Worm (Caenorhabditis elegans): ENCODE results near the gene F22B5.4.

The F22B5.4 gene

ce11 chrII:8441519-8441918 lies 8.0 kb upstream of the F22B5.4 start:
- no peak for TF ChIP-seq hmbx-1 (tag; optimal IDR thresholded peaks at IDR 0.05)
- no peak for TF ChIP-seq tbx-37 (GFP tag; conservative IDR thresholded peaks at IDR 0.05)
- TF ChIP-seq B0310.2 (tag; optimal IDR thresholded peaks at IDR 0.05): no peak
- no peak for TF ChIP-seq pes-1 (GFP tag; IDR thresholded peaks at IDR 0.05)
- TF ChIP-seq ama-1 (optimal IDR thresholded peaks at IDR 0.05): no peak
- TF ChIP-seq ceh-13 (GFP tag; optimal IDR thresholded peaks at IDR 0.05): no peak
- no peak for TF ChIP-seq sea-1 (GFP tag; conservative IDR thresholded peaks at IDR 0.05)
- no peak for TF ChIP-seq hmg-4 (GFP tag; optimal IDR thresholded peaks at IDR 0.05)
- TF ChIP-seq hnd-1 (tag; optimal IDR thresholded peaks at IDR 0.05): no peak
- TF ChIP-seq flt-1 (GFP tag; IDR thresholded peaks at IDR 0.05): no peak
- TF ChIP-seq aly-1 (tag; optimal IDR thresholded peaks at IDR 0.05): no peak
- TF ChIP-seq tbx-11 (GFP tag; IDR thresholded peaks at IDR 0.05): no peak
- TF ChIP-seq ceh-36 (tag; optimal IDR thresholded peaks at IDR 0.05): no peak
- TF ChIP-seq F13C5.2 (tag; optimal IDR thresholded peaks at IDR 0.05): no peak
- no peak for TF ChIP-seq ets-7 (tag; optimal IDR thresholded peaks at IDR 0.05)

ce11 chrII:8442176-8442575 lies 7.3 kb upstream of the F22B5.4 start:
- TF ChIP-seq hmbx-1 (tag; optimal IDR thresholded peaks at IDR 0.05) (no peak), ceh-36 (tag; optimal IDR thresholded peaks at IDR 0.05) (no peak), tbx-37 (GFP tag; conservative IDR thresholded peaks at IDR 0.05) (no peak), tra-4 (tag; optimal IDR thresholded peaks at IDR 0.05) (no peak), hmg-4 (GFP tag; optimal IDR thresholded peaks at IDR 0.05) (peak; percentile 39), hnd-1 (tag; optimal IDR thresholded peaks at IDR 0.05) (no peak), ets-7 (tag; optimal IDR thresholded peaks at IDR 0.05) (no peak), B0310.2 (tag; optimal IDR thresholded peaks at IDR 0.05) (no peak), aly-1 (tag; optimal IDR thresholded peaks at IDR 0.05) (no peak), scrt-1 (GFP tag; IDR thresholded peaks at IDR 0.05) (no peak), tbx-11 (GFP tag; IDR thresholded peaks at IDR 0.05) (peak; percentile 19; the same call in 1 of the 2 replicates), sea-1 (GFP tag; conservative IDR thresholded peaks at IDR 0.05) (no peak), ceh-13 (GFP tag; optimal IDR thresholded peaks at IDR 0.05) (no peak), flt-1 (GFP tag; IDR thresholded peaks at IDR 0.05) (no peak), ama-1 (optimal IDR thresholded peaks at IDR 0.05) (no peak), F13C5.2 (tag; optimal IDR thresholded peaks at IDR 0.05) (peak; percentile 59), pes-1 (GFP tag; IDR thresholded peaks at IDR 0.05) (no peak)

- TF ChIP-seq tbx-11 (GFP tag; IDR thresholded peaks at IDR 0.05) (no peak), hmg-4 (GFP tag; optimal IDR thresholded peaks at IDR 0.05) (no peak), sea-1 (GFP tag; conservative IDR thresholded peaks at IDR 0.05) (no peak), aly-1 (tag; optimal IDR thresholded peaks at IDR 0.05) (no peak), tbx-37 (GFP tag; conservative IDR thresholded peaks at IDR 0.05) (no peak), hnd-1 (tag; optimal IDR thresholded peaks at IDR 0.05) (no peak), hmbx-1 (tag; optimal IDR thresholded peaks at IDR 0.05) (no peak), B0310.2 (tag; optimal IDR thresholded peaks at IDR 0.05) (no peak), ceh-13 (GFP tag; optimal IDR thresholded peaks at IDR 0.05) (no peak), scrt-1 (GFP tag; IDR thresholded peaks at IDR 0.05) (no peak), ets-7 (tag; optimal IDR thresholded peaks at IDR 0.05) (no peak), pes-1 (GFP tag; IDR thresholded peaks at IDR 0.05) (no peak), F13C5.2 (tag; optimal IDR thresholded peaks at IDR 0.05) (no peak), flt-1 (GFP tag; IDR thresholded peaks at IDR 0.05) (no peak), ama-1 (optimal IDR thresholded peaks at IDR 0.05) (no peak), tra-4 (tag; optimal IDR thresholded peaks at IDR 0.05) (no peak), ceh-36 (tag; optimal IDR thresholded peaks at IDR 0.05) (no peak)
Measured at ce11 chrII:8442717-8443223, 6.7 kb upstream of the F22B5.4 start, which contains the start of gene eif-3.G. Gene eif-3.G, plus strand, starts transcription at chrII:8442767.

ce11 chrII:8444007-8444406 lies 5.5 kb upstream of the F22B5.4 start, which contains the start of gene evl-20:
Gene evl-20, plus strand, starts transcription at chrII:8444307.
- TF ChIP-seq tra-4 (tag; optimal IDR thresholded peaks at IDR 0.05): no peak
- TF ChIP-seq F13C5.2 (tag; optimal IDR thresholded peaks at IDR 0.05): no peak
- no peak for TF ChIP-seq aly-1 (tag; optimal IDR thresholded peaks at IDR 0.05)
- no peak for TF ChIP-seq ceh-36 (tag; optimal IDR thresholded peaks at IDR 0.05)
- no peak for TF ChIP-seq ceh-13 (GFP tag; optimal IDR thresholded peaks at IDR 0.05)
- TF ChIP-seq tbx-37 (GFP tag; conservative IDR thresholded peaks at IDR 0.05): no peak
- TF ChIP-seq sea-1 (GFP tag; conservative IDR thresholded peaks at IDR 0.05): no peak
- TF ChIP-seq ets-7 (tag; optimal IDR thresholded peaks at IDR 0.05): no peak
- TF ChIP-seq hmg-4 (GFP tag; optimal IDR thresholded peaks at IDR 0.05): no peak
- TF ChIP-seq ama-1 (optimal IDR thresholded peaks at IDR 0.05): no peak

ce11 chrII:8446731-8447130 lies 2.8 kb upstream of the F22B5.4 start, which contains the start of gene cut-3:
Gene cut-3, minus strand, starts transcription at chrII:8446831.
- TF ChIP-seq F13C5.2 (tag; optimal IDR thresholded peaks at IDR 0.05): no peak
- no peak for TF ChIP-seq ceh-13 (GFP tag; optimal IDR thresholded peaks at IDR 0.05)

ce11 chrII:8450750-8451149 lies 1.2 kb downstream of the F22B5.4 start:
- TF ChIP-seq F13C5.2 (tag; optimal IDR thresholded peaks at IDR 0.05) (no peak), scrt-1 (GFP tag; IDR thresholded peaks at IDR 0.05) (no peak), tbx-11 (GFP tag; IDR thresholded peaks at IDR 0.05) (no peak), ama-1 (optimal IDR thresholded peaks at IDR 0.05) (no peak), tbx-37 (GFP tag; conservative IDR thresholded peaks at IDR 0.05) (no peak), hmbx-1 (tag; optimal IDR thresholded peaks at IDR 0.05) (no peak), tra-4 (tag; optimal IDR thresholded peaks at IDR 0.05) (no peak), ets-7 (tag; optimal IDR thresholded peaks at IDR 0.05) (no peak), aly-1 (tag; optimal IDR thresholded peaks at IDR 0.05) (no peak), hnd-1 (tag; optimal IDR thresholded peaks at IDR 0.05) (no peak), hmg-4 (GFP tag; optimal IDR thresholded peaks at IDR 0.05) (no peak), pes-1 (GFP tag; IDR thresholded peaks at IDR 0.05) (no peak), ceh-13 (GFP tag; optimal IDR thresholded peaks at IDR 0.05) (no peak), flt-1 (GFP tag; IDR thresholded peaks at IDR 0.05) (no peak), sea-1 (GFP tag; conservative IDR thresholded peaks at IDR 0.05) (no peak)

- TF ChIP-seq B0310.2 (tag; optimal IDR thresholded peaks at IDR 0.05) (no peak), tbx-11 (GFP tag; IDR thresholded peaks at IDR 0.05) (no peak), scrt-1 (GFP tag; IDR thresholded peaks at IDR 0.05) (no peak), ets-7 (tag; optimal IDR thresholded peaks at IDR 0.05) (no peak), pes-1 (GFP tag; IDR thresholded peaks at IDR 0.05) (no peak), aly-1 (tag; optimal IDR thresholded peaks at IDR 0.05) (no peak), ceh-36 (tag; optimal IDR thresholded peaks at IDR 0.05) (no peak), hmg-4 (GFP tag; optimal IDR thresholded peaks at IDR 0.05) (no peak), F13C5.2 (tag; optimal IDR thresholded peaks at IDR 0.05) (no peak), tbx-37 (GFP tag; conservative IDR thresholded peaks at IDR 0.05) (no peak), hmbx-1 (tag; optimal IDR thresholded peaks at IDR 0.05) (no peak)
Measured at ce11 chrII:8451425-8451824, 1.9 kb downstream of the F22B5.4 start.
